Worm (Caenorhabditis elegans) whole organism, young adult: ENCODE data around the gene frpr-8.

Experiments
- egrh-3 ChIP-seq: fragments of 200-800 bp; sonication (Bioruptor generic); IDR thresholded peaks from 2 replicates; pipeline ENCODE4 v1.3.6; 2022; ENCODE audit warnings: missing genetic modification reagents, missing genetic modification characterization, missing compliant biosample characterization
- tbp1 ChIP-seq: fragments of 200-800 bp; sonication (Bioruptor generic); optimal IDR thresholded peaks from 2 replicates; lab custom pipeline; 2018; ENCODE audit warnings: mild to moderate bottlenecking, missing genetic modification characterization, missing compliant biosample characterization
- ztf-18 ChIP-seq: sonication (generic microtip); optimal IDR thresholded peaks from 2 replicates; lab custom pipeline; 2016; ENCODE audit warnings: missing genotype, mild to moderate bottlenecking, missing genetic modification characterization, missing compliant biosample characterization
- ztf-25 ChIP-seq: fragments of 200-800 bp; sonication (Bioruptor generic); IDR thresholded peaks from 2 replicates; pipeline ENCODE4 v1.3.6; 2022; ENCODE audit warnings: missing genetic modification reagents, missing genetic modification characterization, missing compliant biosample characterization

ce11 chrX:8714845-8715244 is 17.2 kb downstream of the frpr-8 start:
- TF ChIP-seq tbp1 (GFP tag; lab: Kevin White, UChicago) (no peak), egrh-3 (GFP tag; lab: Robert Waterston, UW) (no peak), ztf-25 (GFP tag; lab: Robert Waterston, UW) (no peak), ztf-18 (tag; lab: Kevin White, UChicago) (no peak)
